Worm (Caenorhabditis elegans) whole organism, late embryonic: Measurements from ENCODE around the gene T12D8.5.

Experiments used
- lin-11 ChIP-seq: fragments of 200-800 bp; sonication (Bioruptor generic); optimal IDR thresholded peaks from 2 replicates; lab custom pipeline; 2018; ENCODE audit warnings: mild to moderate bottlenecking, missing genetic modification characterization, missing compliant biosample characterization
- pqm-1 ChIP-seq: sonication (generic microtip); optimal IDR thresholded peaks from 2 replicates; lab custom pipeline; 2016; ENCODE audit warnings: missing genetic modification characterization, missing compliant biosample characterization
- tbx-2 ChIP-seq: sonication (generic microtip); optimal IDR thresholded peaks from 2 replicates; lab custom pipeline; 2016; ENCODE audit warnings: missing genetic modification characterization, missing compliant biosample characterization

- TF ChIP-seq tbx-2 (tag; lab: Kevin White, UChicago) (peak; percentile 5), lin-11 (tag; lab: Kevin White, UChicago) (no peak), pqm-1 (tag; lab: Kevin White, UChicago) (no peak)
These were observed 46.2 kb upstream of the T12D8.5 start, which contains the start of gene aqp-11 for ce11 chrIII:13672654-13673330.
